Fruit fly (Drosophila melanogaster): ENCODE data around the gene CG13919.

DNA sequence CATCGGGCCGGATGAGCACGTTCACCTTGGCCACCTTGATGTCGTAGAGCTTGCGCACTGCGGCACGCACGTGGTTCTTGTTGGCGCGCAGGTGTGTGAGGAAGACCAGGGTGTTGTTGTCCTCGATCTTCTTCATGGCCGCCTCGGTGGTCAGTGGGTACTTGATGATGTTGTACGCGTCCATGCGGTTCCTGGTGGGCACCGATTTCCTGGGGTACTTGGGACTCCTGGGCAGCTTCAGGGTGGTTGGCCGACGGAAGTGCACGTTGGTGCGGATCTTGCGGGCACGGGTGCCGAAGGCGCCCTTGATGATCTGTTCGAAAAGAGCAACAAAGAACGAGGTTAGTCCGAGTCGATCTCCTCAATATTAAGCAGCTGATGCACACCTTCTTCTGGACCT is 22.2 kb downstream of the CG13919 start:
- TF ChIP-seq CTCF (optimal IDR thresholded peaks at IDR 0.05) (no peak), CG8478 (optimal IDR thresholded peaks at IDR 0.05) (no peak)
